Worm (Caenorhabditis elegans) whole organism, L1 larva: ENCODE measurements around the gene srg-23.

Experiments
- ama-1 ChIP-seq: fragments of 150-350 bp; optimal IDR thresholded peaks from 2 replicates; lab custom pipeline; 2014
- dpl-1 ChIP-seq, 3 experiments: fragments of 150-350 bp in 2 of 3; sonication (generic microtip) in 1 of 3; optimal IDR thresholded peaks; 2 replicates each; lab custom pipeline; 2014 to 2017; ENCODE audit warnings: missing biosample characterization in 3 of 3, missing genetic modification characterization in 3 of 3, missing genetic modification reagents in 3 of 3
- efl-3 ChIP-seq: fragments of 200-800 bp; sonication (Bioruptor generic); optimal IDR thresholded peaks from 2 replicates; lab custom pipeline; 2018; ENCODE audit warnings: mild to moderate bottlenecking, missing genetic modification characterization, missing compliant biosample characterization
- egl-13 ChIP-seq: sonication (generic microtip); optimal IDR thresholded peaks from 2 replicates; lab custom pipeline; 2016; ENCODE audit warnings: missing genotype, missing genetic modification reagents, missing genetic modification characterization, missing compliant biosample characterization
- fkh-10 ChIP-seq: sonication (generic microtip); optimal IDR thresholded peaks from 2 replicates; lab custom pipeline; 2017; ENCODE audit warnings: missing biosample characterization, missing genetic modification reagents, missing genetic modification characterization
- lin-39 ChIP-seq: fragments of 150-350 bp; optimal IDR thresholded peaks from 2 replicates; lab custom pipeline; 2014; ENCODE audit warnings: missing biosample characterization, missing genetic modification reagents, missing genetic modification characterization
- nhr-28 ChIP-seq: fragments of 150-350 bp; optimal IDR thresholded peaks from 2 replicates; lab custom pipeline; 2014; ENCODE audit warnings: missing biosample characterization, missing genetic modification characterization
- nhr-76 ChIP-seq: sonication (generic microtip); optimal IDR thresholded peaks from 2 replicates; lab custom pipeline; 2017; ENCODE audit warnings: missing biosample characterization, missing genetic modification characterization
- pqm-1 ChIP-seq: sonication (generic microtip); optimal IDR thresholded peaks from 3 replicates; lab custom pipeline; 2017; ENCODE audit warnings: missing biosample characterization, missing genetic modification characterization
- skn-1 ChIP-seq: fragments of 150-350 bp; optimal IDR thresholded peaks from 2 replicates; lab custom pipeline; 2014; ENCODE audit warnings: missing biosample characterization, missing genetic modification characterization
- unc-98 ChIP-seq: fragments of 200-800 bp; sonication (Bioruptor generic); IDR thresholded peaks from 2 replicates; pipeline ENCODE4 v1.3.6; 2022; ENCODE audit warnings: missing genetic modification characterization, missing compliant biosample characterization
- zag-1 ChIP-seq: fragments of 150-350 bp; optimal IDR thresholded peaks from 2 replicates; lab custom pipeline; 2014; ENCODE audit warnings: missing biosample characterization, missing genetic modification characterization

DNA sequence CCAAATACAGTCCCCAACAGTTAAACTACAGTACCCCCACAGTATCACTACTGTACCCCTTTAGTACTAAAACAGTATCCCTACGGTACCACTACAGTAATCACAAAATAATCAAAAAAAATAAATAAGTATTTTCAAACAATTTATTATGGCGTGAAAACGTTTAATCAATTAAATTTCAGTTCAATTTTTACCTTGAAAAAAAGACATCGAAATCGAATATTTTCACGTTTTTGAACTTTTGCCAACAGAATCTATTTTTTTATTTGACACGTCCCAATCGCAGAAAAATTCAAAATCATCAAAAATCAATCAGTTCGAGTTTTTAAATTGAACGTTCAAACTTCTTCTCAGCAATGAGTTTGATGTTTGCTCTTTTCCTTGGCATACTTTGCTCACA lies 18.0 kb upstream of the srg-23 start, which contains the start of gene clec-123:
- no peak for TF ChIP-seq zag-1 (tag; lab: Kevin White, UChicago)
- no peak for TF ChIP-seq unc-98 (GFP tag; lab: Robert Waterston, UW)
- no peak for TF ChIP-seq ama-1 (lab: Kevin White, UChicago)
- TF ChIP-seq efl-3 (GFP tag; lab: Kevin White, UChicago), result no peak
- TF ChIP-seq egl-13 (tag; lab: Kevin White, UChicago), result no peak
- TF ChIP-seq lin-39 (tag; lab: Kevin White, UChicago), result no peak
- no peak for TF ChIP-seq fkh-10
- TF ChIP-seq nhr-28 (tag; lab: Kevin White, UChicago), result no peak
- TF ChIP-seq skn-1, result no peak
- TF ChIP-seq nhr-76 (tag; lab: Kevin White, UChicago), result no peak
- no peak for TF ChIP-seq dpl-1 (GFP tag; optimal IDR thresholded peaks at IDR 0.05; lab: Kevin White, UChicago)
- no peak for TF ChIP-seq pqm-1 (tag; lab: Kevin White, UChicago)
